Fruit fly (Drosophila melanogaster): Measurements from ENCODE around the gene Sfp24C1.
A peak's percentile ranks its signal among the peaks of the same experiment; 100 is the strongest.

DNA sequence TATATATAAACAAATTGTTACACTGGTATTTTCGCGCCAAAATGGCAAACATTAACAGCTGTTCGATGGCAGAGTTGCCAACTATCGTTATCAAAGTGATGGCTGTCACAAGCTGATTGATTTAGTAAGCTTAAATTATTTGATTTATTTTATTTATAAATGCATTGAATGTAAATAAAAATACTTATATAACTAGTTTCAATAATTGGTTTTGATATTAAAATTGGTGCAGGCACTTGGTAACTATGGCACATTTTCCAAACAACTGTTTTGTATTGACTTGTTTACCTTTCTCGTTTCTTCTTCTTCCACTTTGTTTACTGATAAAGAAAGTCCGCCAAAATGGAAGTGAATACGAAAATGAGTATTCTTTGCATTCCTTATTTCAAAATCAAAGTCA, 11.2 kb downstream of the Sfp24C1 start, which contains the start of gene cutlet:
- TF ChIP-seq Hr78 (GFP tag; optimal IDR thresholded peaks at IDR 0.05) = no peak
- TF ChIP-seq psq (GFP tag; optimal IDR thresholded peaks at IDR 0.05) = no peak
- no peak for TF ChIP-seq br (GFP tag; optimal IDR thresholded peaks at IDR 0.05)
- TF ChIP-seq rgr (GFP tag; optimal IDR thresholded peaks at IDR 0.05) = peak; percentile 29
- no peak for TF ChIP-seq Myc (optimal IDR thresholded peaks at IDR 0.05)
- TF ChIP-seq dl (GFP tag; optimal IDR thresholded peaks at IDR 0.05; ENCODE audit: insufficient read depth in 1 of 2, partially characterized antibody in 2 of 2) = no peak
- peak; percentile 41 for TF ChIP-seq Dif (GFP tag; optimal IDR thresholded peaks at IDR 0.05; ENCODE audit: partially characterized antibody)
- TF ChIP-seq ey (GFP tag; optimal IDR thresholded peaks at IDR 0.05) = no peak

Measured in whole organism, wandering third instar larva.